Worm (Caenorhabditis elegans) whole organism, early embryonic: ENCODE results near the gene rgl-1.

Experiments
- B0310.2 ChIP-seq: sonication (generic microtip); optimal IDR thresholded peaks from 2 replicates; lab custom pipeline; 2016; ENCODE audit warnings: mild to moderate bottlenecking, missing genetic modification characterization, missing compliant biosample characterization
- F13C5.2 ChIP-seq: sonication (generic microtip); optimal IDR thresholded peaks from 2 replicates; lab custom pipeline; 2017; ENCODE audit warnings: mild to moderate bottlenecking, missing genetic modification characterization, inconsistent platforms, missing compliant biosample characterization
- aly-1 ChIP-seq: sonication (generic microtip); optimal IDR thresholded peaks from 2 replicates; lab custom pipeline; 2016; ENCODE audit warnings: missing genetic modification characterization, missing compliant biosample characterization
- ama-1 ChIP-seq: fragments of 150-350 bp; optimal IDR thresholded peaks from 2 replicates; lab custom pipeline; 2014
- ceh-36 ChIP-seq: sonication (generic microtip); optimal IDR thresholded peaks from 2 replicates; lab custom pipeline; 2016; ENCODE audit warnings: missing genetic modification characterization, inconsistent platforms, missing compliant biosample characterization
- flt-1 ChIP-seq: fragments of 200-800 bp; sonication (Bioruptor generic); IDR thresholded peaks from 2 replicates; pipeline ENCODE4 v1.3.6; 2022; ENCODE audit warnings: missing genetic modification characterization, missing compliant biosample characterization
- hmbx-1 ChIP-seq: sonication (generic microtip); optimal IDR thresholded peaks from 2 replicates; lab custom pipeline; 2016; ENCODE audit warnings: mild to moderate bottlenecking, missing genetic modification characterization, missing compliant biosample characterization
- hmg-4 ChIP-seq: fragments of 200-800 bp; sonication (Bioruptor generic); optimal IDR thresholded peaks from 2 replicates; lab custom pipeline; 2018; ENCODE audit warnings: mild to moderate bottlenecking, missing genetic modification characterization, missing compliant biosample characterization
- hnd-1 ChIP-seq: sonication (generic microtip); optimal IDR thresholded peaks from 2 replicates; lab custom pipeline; 2016; ENCODE audit warnings: missing genetic modification characterization, missing compliant biosample characterization
- pes-1 ChIP-seq: fragments of 200-800 bp; sonication (Bioruptor generic); IDR thresholded peaks from 2 replicates; pipeline ENCODE4 v1.3.6; 2022; ENCODE audit warnings: missing genetic modification reagents, missing genetic modification characterization, missing compliant biosample characterization
- scrt-1 ChIP-seq: fragments of 200-800 bp; sonication (Bioruptor generic); IDR thresholded peaks from 2 replicates; pipeline ENCODE4 v1.3.6; 2022; ENCODE audit warnings: missing genetic modification characterization, missing compliant biosample characterization
- sea-1 ChIP-seq: fragments of 200-800 bp; sonication (Bioruptor generic); conservative IDR thresholded peaks from 2 replicates; pipeline ENCODE4 v1.3.6; 2022; ENCODE audit warnings: missing genetic modification characterization, missing compliant biosample characterization
- tbx-11 ChIP-seq: fragments of 200-800 bp; sonication (Bioruptor generic); IDR thresholded peaks from 2 replicates; pipeline ENCODE4 v1.3.6; 2022; ENCODE audit warnings: missing genetic modification characterization, missing compliant biosample characterization
- tbx-37 ChIP-seq: fragments of 200-800 bp; sonication (Bioruptor generic); conservative IDR thresholded peaks from 2 replicates; pipeline ENCODE4 v1.3.6; 2022; ENCODE audit warnings: missing genetic modification reagents, missing genetic modification characterization, missing compliant biosample characterization

- TF ChIP-seq ama-1 (lab: Kevin White, UChicago) = no peak
- no peak for TF ChIP-seq sea-1 (GFP tag; lab: Robert Waterston, UW)
- no peak for TF ChIP-seq hmbx-1 (tag; lab: Kevin White, UChicago)
- no peak for TF ChIP-seq scrt-1 (GFP tag; lab: Robert Waterston, UW)
- TF ChIP-seq tbx-37 (GFP tag; lab: Robert Waterston, UW) = no peak
- TF ChIP-seq aly-1 (tag; lab: Kevin White, UChicago) = no peak
- TF ChIP-seq F13C5.2 (tag; lab: Kevin White, UChicago) = no peak
- no peak for TF ChIP-seq hmg-4 (GFP tag; lab: Kevin White, UChicago)
- no peak for TF ChIP-seq flt-1
- no peak for TF ChIP-seq pes-1 (GFP tag; lab: Robert Waterston, UW)
- no peak for TF ChIP-seq hnd-1 (tag; lab: Kevin White, UChicago)
- TF ChIP-seq ceh-36 = no peak
- TF ChIP-seq tbx-11 (GFP tag; lab: Robert Waterston, UW) = no peak
- no peak for TF ChIP-seq B0310.2 (tag; lab: Kevin White, UChicago)
These were observed 1.9 kb downstream of the rgl-1 start for ce11 chrX:3218040-3218795.
